Worm (Caenorhabditis elegans) whole organism, L4 larva: ENCODE results near the gene R10E11.6.

ENCODE experiments used
- F10B5.3 ChIP-seq: sonication (generic microtip); optimal IDR thresholded peaks from 2 replicates; lab custom pipeline; 2016; ENCODE audit warnings: mild to moderate bottlenecking, missing genetic modification characterization, missing compliant biosample characterization
- F37D6.2 ChIP-seq: sonication (generic microtip); optimal IDR thresholded peaks from 2 replicates; lab custom pipeline; 2016; ENCODE audit warnings: mild to moderate bottlenecking, missing genetic modification characterization, missing compliant biosample characterization
- F44E2.7 ChIP-seq: fragments of 200-800 bp; sonication (Bioruptor generic); IDR thresholded peaks from 2 replicates; pipeline ENCODE4 v2.1.2; 2022; ENCODE audit warnings: missing genetic modification characterization, missing compliant biosample characterization
- R02D3.7 ChIP-seq: fragments of 150-350 bp; sonication (generic microtip); optimal IDR thresholded peaks from 3 replicates; lab custom pipeline; 2014; ENCODE audit warnings: missing biosample characterization, missing genetic modification characterization
- Y105C5A.15 ChIP-seq: fragments of 200-800 bp; sonication (Bioruptor generic); IDR thresholded peaks from 2 replicates; pipeline ENCODE4 v1.3.6; 2022; ENCODE audit warnings: missing genetic modification characterization, missing compliant biosample characterization
- Y48G9A.11 ChIP-seq: fragments of 200-800 bp; sonication (Bioruptor generic); IDR thresholded peaks from 2 replicates; pipeline ENCODE4 v1.3.6; 2022; ENCODE audit warnings: missing genetic modification reagents, missing genetic modification characterization, missing compliant biosample characterization
- Y5F2A.4 ChIP-seq: fragments of 200-800 bp; sonication (Bioruptor generic); optimal IDR thresholded peaks from 2 replicates; lab custom pipeline; 2018; ENCODE audit warnings: mild to moderate bottlenecking, missing genetic modification characterization, missing compliant biosample characterization
- Y75B8A.6 ChIP-seq: fragments of 200-800 bp; sonication (Bioruptor generic); IDR thresholded peaks from 2 replicates; pipeline ENCODE4 v1.3.6; 2022; ENCODE audit warnings: missing genetic modification reagents, missing genetic modification characterization, missing compliant biosample characterization
- ZK337.2 ChIP-seq: fragments of 200-800 bp; sonication (Bioruptor generic); IDR thresholded peaks from 2 replicates; pipeline ENCODE4 v1.3.6; 2022; ENCODE audit warnings: missing genetic modification reagents, missing genetic modification characterization, missing compliant biosample characterization
- ZK546.5 ChIP-seq, 2 experiments: sonication (generic microtip); optimal IDR thresholded peaks; 2 replicates each; lab custom pipeline; 2017; ENCODE audit warnings: missing biosample characterization in 2 of 2, missing genetic modification characterization in 2 of 2
- aha-1 ChIP-seq: fragments of 150-350 bp; peaks from one replicate; lab custom pipeline; 2014; ENCODE audit warnings: missing biosample characterization, missing genetic modification characterization
- arid-1 ChIP-seq: fragments of 200-800 bp; sonication (Bioruptor generic); conservative IDR thresholded peaks from 2 replicates; pipeline ENCODE4 v1.3.6; 2022; ENCODE audit warnings: missing genetic modification reagents, missing genetic modification characterization, missing compliant biosample characterization
- ceh-20 ChIP-seq: fragments of 200-800 bp; sonication (Bioruptor generic); IDR thresholded peaks from 2 replicates; pipeline ENCODE4 v1.3.6; 2022; ENCODE audit warnings: missing genetic modification reagents, missing genetic modification characterization, missing compliant biosample characterization
- ceh-28 ChIP-seq: fragments of 150-350 bp; optimal IDR thresholded peaks from 2 replicates; lab custom pipeline; 2014; ENCODE audit warnings: missing biosample characterization, missing genetic modification reagents, missing genetic modification characterization
- ceh-32 ChIP-seq: sonication (generic microtip); optimal IDR thresholded peaks from 2 replicates; lab custom pipeline; 2016; ENCODE audit warnings: mild to moderate bottlenecking, missing genetic modification characterization, missing compliant biosample characterization; ENCODE audit not compliant: poor library complexity
- ceh-62 ChIP-seq: sonication (generic microtip); optimal IDR thresholded peaks from 2 replicates; lab custom pipeline; 2017; ENCODE audit warnings: missing biosample characterization, missing genetic modification characterization
- ceh-82 ChIP-seq: sonication (generic microtip); optimal IDR thresholded peaks from 2 replicates; lab custom pipeline; 2017; ENCODE audit warnings: missing biosample characterization, missing genetic modification characterization
- ces-1 ChIP-seq: fragments of 150-350 bp; sonication (generic microtip); optimal IDR thresholded peaks from 4 replicates; lab custom pipeline; 2014; ENCODE audit warnings: missing biosample characterization, missing genetic modification reagents, missing genetic modification characterization
- ctbp-1 ChIP-seq: fragments of 200-800 bp; sonication (Bioruptor generic); IDR thresholded peaks from 2 replicates; pipeline ENCODE4 v1.3.6; 2022; ENCODE audit warnings: missing genetic modification reagents, missing genetic modification characterization, missing compliant biosample characterization
- daf-12 ChIP-seq: fragments of 150-350 bp; optimal IDR thresholded peaks from 2 replicates; lab custom pipeline; 2014; ENCODE audit warnings: missing biosample characterization, missing genetic modification reagents, missing genetic modification characterization
- daf-19 ChIP-seq: fragments of 200-800 bp; sonication (Bioruptor generic); conservative IDR thresholded peaks from 2 replicates; pipeline ENCODE4 v1.3.6; 2022; ENCODE audit warnings: missing genetic modification characterization, missing compliant biosample characterization
- daf-8 ChIP-seq: fragments of 200-800 bp; sonication (Bioruptor generic); IDR thresholded peaks from 2 replicates; pipeline ENCODE4 v1.3.6; 2022; ENCODE audit warnings: missing genetic modification characterization, missing compliant biosample characterization
- duxl-1 ChIP-seq: sonication (generic microtip); optimal IDR thresholded peaks from 2 replicates; lab custom pipeline; 2016; ENCODE audit warnings: mild to moderate bottlenecking, missing genetic modification characterization, moderate library complexity, missing compliant biosample characterization; ENCODE audit not compliant: poor library complexity
- egl-27 ChIP-seq: sonication (generic microtip); optimal IDR thresholded peaks from 3 replicates; lab custom pipeline; 2017; ENCODE audit warnings: missing biosample characterization, missing genetic modification reagents, missing genetic modification characterization
- egl-43 ChIP-seq: fragments of 200-800 bp; sonication (Bioruptor generic); IDR thresholded peaks from 2 replicates; pipeline ENCODE4 v1.3.6; 2022; ENCODE audit warnings: missing genetic modification reagents, missing genetic modification characterization, missing compliant biosample characterization
- fkh-10 ChIP-seq: fragments of 150-350 bp; optimal IDR thresholded peaks from 2 replicates; lab custom pipeline; 2014; ENCODE audit warnings: missing biosample characterization, missing genetic modification reagents, missing genetic modification characterization
- fos-1 ChIP-seq: fragments of 150-350 bp; optimal IDR thresholded peaks from 2 replicates; lab custom pipeline; 2014; ENCODE audit warnings: missing biosample characterization, missing genetic modification characterization
- gei-8 ChIP-seq: fragments of 200-800 bp; sonication (Bioruptor generic); optimal IDR thresholded peaks from 2 replicates; lab custom pipeline; 2018; ENCODE audit warnings: mild to moderate bottlenecking, missing genetic modification characterization, missing compliant biosample characterization
- hif-1 ChIP-seq, 2 experiments: sonication (generic microtip); optimal IDR thresholded peaks; 2 replicates each; lab custom pipeline; 2016 to 2017; ENCODE audit warnings: missing compliant biosample characterization in 2 of 2, missing genetic modification characterization in 2 of 2, missing genetic modification reagents in 2 of 2, missing genotype in 2 of 2, mild to moderate bottlenecking in 1 of 2
- lin-13 ChIP-seq: fragments of 150-350 bp; optimal IDR thresholded peaks from 2 replicates; lab custom pipeline; 2014; ENCODE audit warnings: missing biosample characterization, missing genetic modification reagents, missing genetic modification characterization
- lin-15B ChIP-seq: fragments of 150-350 bp; sonication (generic microtip); optimal IDR thresholded peaks from 3 replicates; lab custom pipeline; 2014; ENCODE audit warnings: missing biosample characterization, missing genetic modification characterization
- lin-29 ChIP-seq: fragments of 200-800 bp; sonication (Bioruptor generic); IDR thresholded peaks from 2 replicates; pipeline ENCODE4 v1.3.6; 2022; ENCODE audit warnings: missing genetic modification reagents, missing genetic modification characterization, missing compliant biosample characterization
- lir-3 ChIP-seq: sonication (generic microtip); optimal IDR thresholded peaks from 2 replicates; lab custom pipeline; 2016; ENCODE audit warnings: mild to moderate bottlenecking, missing genetic modification characterization, missing compliant biosample characterization
- madf-5 ChIP-seq, 2 experiments: fragments of 200-800 bp; sonication (Bioruptor generic); IDR thresholded peaks; 2 replicates each; pipeline ENCODE4 v1.3.6; 2022; ENCODE audit warnings: missing compliant biosample characterization in 2 of 2, missing genetic modification characterization in 2 of 2
- mdt-29 ChIP-seq: fragments of 200-800 bp; sonication (Bioruptor generic); IDR thresholded peaks from 2 replicates; pipeline ENCODE4 v1.3.6; 2022; ENCODE audit warnings: missing genetic modification reagents, missing genetic modification characterization, missing compliant biosample characterization
- nhr-11 ChIP-seq: fragments of 150-350 bp; optimal IDR thresholded peaks from 2 replicates; lab custom pipeline; 2014; ENCODE audit warnings: missing biosample characterization, missing genetic modification characterization
- nhr-111 ChIP-seq: fragments of 200-800 bp; sonication (Bioruptor generic); optimal IDR thresholded peaks from 2 replicates; lab custom pipeline; 2018; ENCODE audit warnings: mild to moderate bottlenecking, missing genetic modification characterization, missing compliant biosample characterization
- nhr-25 ChIP-seq: sonication (generic microtip); optimal IDR thresholded peaks from 2 replicates; lab custom pipeline; 2017; ENCODE audit warnings: missing genetic modification characterization, mild to moderate bottlenecking, missing compliant biosample characterization, antibody characterized with exemption, moderate library complexity, borderline replicate concordance; ENCODE audit not compliant: insufficient read depth
- nhr-76 ChIP-seq: fragments of 150-350 bp; optimal IDR thresholded peaks from 2 replicates; lab custom pipeline; 2014; ENCODE audit warnings: missing biosample characterization, missing genetic modification characterization
- nhr-77 ChIP-seq: fragments of 150-350 bp; optimal IDR thresholded peaks from 2 replicates; lab custom pipeline; 2014; ENCODE audit warnings: missing biosample characterization, missing genetic modification characterization
- php-3 ChIP-seq: fragments of 200-800 bp; sonication (Bioruptor generic); IDR thresholded peaks from 2 replicates; pipeline ENCODE4 v1.3.6; 2022; ENCODE audit warnings: missing genetic modification reagents, missing genetic modification characterization, missing compliant biosample characterization
- rbr-2 ChIP-seq: sonication (generic microtip); optimal IDR thresholded peaks from 2 replicates; lab custom pipeline; 2016; ENCODE audit warnings: missing genotype, missing genetic modification characterization, missing compliant biosample characterization
- saeg-2 ChIP-seq: fragments of 200-800 bp; sonication (Bioruptor generic); IDR thresholded peaks from 2 replicates; pipeline ENCODE4 v1.3.6; 2022; ENCODE audit warnings: missing genetic modification reagents, missing genetic modification characterization, missing compliant biosample characterization
- snpc-1.2 ChIP-seq: fragments of 200-800 bp; sonication (Bioruptor generic); IDR thresholded peaks from 2 replicates; pipeline ENCODE4 v1.3.6; 2022; ENCODE audit warnings: missing genetic modification reagents, missing genetic modification characterization, missing compliant biosample characterization
- spr-1 ChIP-seq: sonication (generic microtip); optimal IDR thresholded peaks from 2 replicates; lab custom pipeline; 2016; ENCODE audit warnings: mild to moderate bottlenecking, missing genetic modification characterization, missing compliant biosample characterization
- tra-1 ChIP-seq: fragments of 200-800 bp; sonication (Bioruptor generic); IDR thresholded peaks from 2 replicates; pipeline ENCODE4 v1.3.6; 2022; ENCODE audit warnings: missing genetic modification reagents, missing genetic modification characterization, missing compliant biosample characterization
- unc-130 ChIP-seq: sonication (generic microtip); optimal IDR thresholded peaks from 2 replicates; lab custom pipeline; 2016; ENCODE audit warnings: missing genetic modification reagents, missing genetic modification characterization, missing compliant biosample characterization
- unc-39 ChIP-seq: sonication (generic microtip); optimal IDR thresholded peaks from 2 replicates; lab custom pipeline; 2017; ENCODE audit warnings: missing biosample characterization, missing genetic modification characterization
- vab-7 ChIP-seq: fragments of 200-800 bp; sonication (Bioruptor generic); IDR thresholded peaks from 2 replicates; pipeline ENCODE4 v1.3.6; 2022; ENCODE audit warnings: missing genetic modification reagents, missing genetic modification characterization, missing compliant biosample characterization
- zfp-3 ChIP-seq: fragments of 200-800 bp; sonication (Bioruptor generic); conservative IDR thresholded peaks from 2 replicates; pipeline ENCODE4 v1.3.6; 2022; ENCODE audit warnings: missing genetic modification reagents, missing genetic modification characterization, missing compliant biosample characterization
- zip-11 ChIP-seq: fragments of 200-800 bp; sonication (Bioruptor generic); IDR thresholded peaks from 2 replicates; pipeline ENCODE4 v1.3.6; 2022; ENCODE audit warnings: missing genetic modification characterization, missing compliant biosample characterization
- zip-2 ChIP-seq: fragments of 150-350 bp; optimal IDR thresholded peaks from 2 replicates; lab custom pipeline; 2014; ENCODE audit warnings: missing biosample characterization, missing genetic modification characterization
- ztf-7 ChIP-seq: fragments of 150-350 bp; optimal IDR thresholded peaks from 2 replicates; lab custom pipeline; 2014; ENCODE audit warnings: missing biosample characterization, missing genetic modification characterization

The R10E11.6 gene

ce11 chrIII:9818763-9819162 lies 36.0 kb downstream of the R10E11.6 start, which contains the start of gene panl-3 (continued):
- TF ChIP-seq spr-1 (no peak), fkh-10 (GFP tag; lab: Kevin White, UChicago) (no peak), daf-12 (tag; lab: Kevin White, UChicago) (no peak), F44E2.7 (no peak), mdt-29 (GFP tag; lab: Robert Waterston, UW) (no peak), ztf-7 (peak; percentile 28), arid-1 (GFP tag; lab: Robert Waterston, UW) (no peak), lin-15B (no peak), saeg-2 (GFP tag; lab: Robert Waterston, UW) (no peak), Y5F2A.4 (no peak), Y75B8A.6 (GFP tag; lab: Robert Waterston, UW) (no peak), unc-130 (no peak), hif-1 (tag; optimal IDR thresholded peaks at IDR 0.05; lab: Kevin White, UChicago) (peak in 1 of 2 experiments; percentile 32), ceh-62 (tag; lab: Kevin White, UChicago) (no peak), ctbp-1 (GFP tag; lab: Robert Waterston, UW) (no peak), gei-8 (GFP tag; lab: Kevin White, UChicago) (no peak), vab-7 (no peak), F10B5.3 (no peak), zip-11 (no peak), nhr-25 (tag; lab: Kevin White, UChicago) (no peak), nhr-77 (tag; lab: Kevin White, UChicago) (no peak), Y48G9A.11 (GFP tag; lab: Robert Waterston, UW) (no peak), daf-19 (GFP tag; lab: Robert Waterston, UW) (no peak), zfp-3 (no peak), ces-1 (GFP tag; lab: Kevin White, UChicago) (no peak), ZK546.5 (tag; optimal IDR thresholded peaks at IDR 0.05; lab: Kevin White, UChicago) (no peak), duxl-1 (tag; lab: Kevin White, UChicago) (no peak), F37D6.2 (no peak), R02D3.7 (tag; lab: Kevin White, UChicago) (no peak), unc-39 (tag; lab: Kevin White, UChicago) (no peak), aha-1 (tag; lab: Kevin White, UChicago) (peak; percentile 67), nhr-76 (tag; lab: Kevin White, UChicago) (no peak), madf-5 (GFP tag; IDR thresholded peaks at IDR 0.05; lab: Robert Waterston, UW) (no peak), lin-13 (GFP tag; lab: Kevin White, UChicago) (peak; percentile 45), ceh-28 (no peak), ceh-20 (GFP tag; lab: Robert Waterston, UW) (peak; percentile 33; the same call in 1 of the 2 replicates), nhr-111 (no peak), php-3 (GFP tag; lab: Robert Waterston, UW) (no peak), daf-8 (no peak), snpc-1.2 (GFP tag; lab: Robert Waterston, UW) (no peak), tra-1 (GFP tag; lab: Robert Waterston, UW) (no peak), rbr-2 (tag; lab: Kevin White, UChicago) (peak; percentile 59), ZK337.2 (GFP tag; lab: Robert Waterston, UW) (no peak), fos-1 (tag; lab: Kevin White, UChicago) (no peak), ceh-82 (tag; lab: Kevin White, UChicago) (no peak), ceh-32 (tag; lab: Kevin White, UChicago) (no peak), Y105C5A.15 (GFP tag; lab: Robert Waterston, UW) (no peak), zip-2 (no peak), lir-3 (tag; lab: Kevin White, UChicago) (no peak), lin-29 (GFP tag; lab: Robert Waterston, UW) (no peak), egl-43 (no peak; the same call in 1 of the 2 replicates), egl-27 (tag; lab: Kevin White, UChicago) (no peak), nhr-11 (no peak)
